Worm (Caenorhabditis elegans): ENCODE results near the gene Y49F6B.20.

ce11 chrII:3470549-3470948 lies at the start of gene Y49F6B.20:
- TF ChIP-seq nhr-28 (tag; optimal IDR thresholded peaks at IDR 0.05) (no peak), unc-62 (GFP tag; optimal IDR thresholded peaks at IDR 0.05) (no peak), nhr-12 (tag; optimal IDR thresholded peaks at IDR 0.05) (no peak), elt-1 (tag; optimal IDR thresholded peaks at IDR 0.05; ENCODE audit: borderline replicate concordance, insufficient read depth) (no peak), snpc-4 (tag; optimal IDR thresholded peaks at IDR 0.05) (no peak), ces-1 (GFP tag; optimal IDR thresholded peaks at IDR 0.05) (no peak), flh-1 (GFP tag; optimal IDR thresholded peaks at IDR 0.05) (no peak), unc-39 (tag; optimal IDR thresholded peaks at IDR 0.05) (no peak), sem-2 (GFP tag; optimal IDR thresholded peaks at IDR 0.05) (no peak), M03D4.4 (tag; optimal IDR thresholded peaks at IDR 0.05) (no peak), mls-2 (tag; optimal IDR thresholded peaks at IDR 0.05) (no peak), nhr-237 (tag; optimal IDR thresholded peaks at IDR 0.05) (no peak), blmp-1 (tag; optimal IDR thresholded peaks at IDR 0.05) (no peak), ztf-11 (tag; optimal IDR thresholded peaks at IDR 0.05) (no peak)
